Fruit fly (Drosophila melanogaster) whole organism, embryonic: Measurements from ENCODE around the gene CG12992.

Experiments
- ATbp ChIP-seq: fragments of 200-800 bp; sonication (Bioruptor generic); optimal IDR thresholded peaks from 2 replicates; lab custom pipeline; 2017; ENCODE audit warnings: missing biosample characterization, mild to moderate bottlenecking, missing genetic modification characterization, missing genetic modification reagents
- Abd-B ChIP-seq: fragments of 200-800 bp; sonication (Bioruptor generic); optimal IDR thresholded peaks from 2 replicates; lab custom pipeline; 2018; ENCODE audit warnings: missing biosample characterization, mild to moderate bottlenecking, missing genetic modification characterization, moderate library complexity
- Antp ChIP-seq: fragments of 200-800 bp; sonication (Bioruptor generic); optimal IDR thresholded peaks from 3 replicates; lab custom pipeline; 2016; ENCODE audit warnings: missing biosample characterization, missing genetic modification characterization
- Bgb ChIP-seq: fragments of 200-800 bp; sonication (Bioruptor generic); IDR thresholded peaks from 2 replicates; pipeline ENCODE4 v1.3.6; 2022; ENCODE audit warnings: missing biosample characterization, missing genetic modification characterization; ENCODE audit not compliant: partially characterized antibody
- CG10431 ChIP-seq: fragments of 200-800 bp; sonication (Bioruptor generic); optimal IDR thresholded peaks from 3 replicates; lab custom pipeline; 2018; ENCODE audit warnings: missing biosample characterization, mild to moderate bottlenecking, missing genetic modification characterization
- CG11093 ChIP-seq: fragments of 200-800 bp; sonication (Bioruptor generic); IDR thresholded peaks from 3 replicates; pipeline ENCODE4 v1.3.6; 2022; ENCODE audit warnings: missing biosample characterization, missing genetic modification characterization
- CG12104 ChIP-seq: fragments of 200-800 bp; sonication (Bioruptor generic); optimal IDR thresholded peaks from 3 replicates; lab custom pipeline; 2016; ENCODE audit warnings: missing biosample characterization, missing genetic modification characterization
- CG12236 ChIP-seq: fragments of 200-800 bp; sonication (Bioruptor generic); optimal IDR thresholded peaks from 2 replicates; lab custom pipeline; 2016; ENCODE audit warnings: missing biosample characterization, missing genetic modification characterization
- CG13775 ChIP-seq: fragments of 200-800 bp; sonication (Bioruptor generic); optimal IDR thresholded peaks from 3 replicates; lab custom pipeline; 2017; ENCODE audit warnings: missing biosample characterization, mild to moderate bottlenecking, missing genetic modification characterization
- CG15011 ChIP-seq: fragments of 200-800 bp; sonication (Bioruptor generic); optimal IDR thresholded peaks from 3 replicates; lab custom pipeline; 2018; ENCODE audit warnings: missing biosample characterization, mild to moderate bottlenecking, missing genetic modification characterization
- CG17829 ChIP-seq: fragments of 200-800 bp; optimal IDR thresholded peaks from 2 replicates; lab custom pipeline; 2019; ENCODE audit warnings: missing biosample characterization, mild to moderate bottlenecking, missing genetic modification characterization, moderate library complexity
- CG17912 ChIP-seq: fragments of 200-800 bp; sonication (Bioruptor generic); optimal IDR thresholded peaks from 2 replicates; lab custom pipeline; 2018; ENCODE audit warnings: missing biosample characterization, mild to moderate bottlenecking, missing genetic modification characterization
- CG2116 ChIP-seq: fragments of 200-800 bp; sonication (Bioruptor generic); optimal IDR thresholded peaks from 3 replicates; lab custom pipeline; 2018; ENCODE audit warnings: missing biosample characterization, mild to moderate bottlenecking, missing genetic modification characterization
- CG2120 ChIP-seq: fragments of 200-800 bp; sonication (Bioruptor generic); optimal IDR thresholded peaks from 3 replicates; lab custom pipeline; 2016; ENCODE audit warnings: missing biosample characterization, missing genetic modification characterization
- CG2712 ChIP-seq: fragments of 200-800 bp; optimal IDR thresholded peaks from 3 replicates; lab custom pipeline; 2019; ENCODE audit warnings: missing biosample characterization, mild to moderate bottlenecking, missing genetic modification characterization, moderate library complexity
- CG31365 ChIP-seq: fragments of 200-800 bp; sonication (Bioruptor generic); optimal IDR thresholded peaks from 2 replicates; lab custom pipeline; 2018; ENCODE audit warnings: missing biosample characterization, mild to moderate bottlenecking, missing genetic modification characterization
- CG33557 ChIP-seq: fragments of 200-800 bp; sonication (Bioruptor generic); optimal IDR thresholded peaks from 2 replicates; lab custom pipeline; 2019; ENCODE audit warnings: missing biosample characterization, mild to moderate bottlenecking, missing genetic modification characterization, moderate library complexity
- CG34422 ChIP-seq: fragments of 200-800 bp; sonication (Bioruptor generic); IDR thresholded peaks from 3 replicates; pipeline ENCODE4 v1.3.6; 2022; ENCODE audit warnings: missing biosample characterization, missing genetic modification characterization
- CG3838 ChIP-seq: fragments of 200-800 bp; sonication (Bioruptor generic); optimal IDR thresholded peaks from 3 replicates; lab custom pipeline; 2016; ENCODE audit warnings: missing biosample characterization, missing genetic modification characterization
- CG4424 ChIP-seq: fragments of 200-800 bp; sonication (Bioruptor generic); optimal IDR thresholded peaks from 3 replicates; lab custom pipeline; 2016; ENCODE audit warnings: missing biosample characterization, missing genetic modification characterization
- CG8924 ChIP-seq: fragments of 200-800 bp; optimal IDR thresholded peaks from 3 replicates; lab custom pipeline; 2019; ENCODE audit warnings: missing biosample characterization, mild to moderate bottlenecking, missing genetic modification characterization, moderate library complexity
- CG9609 ChIP-seq: fragments of 200-800 bp; sonication (Bioruptor generic); optimal IDR thresholded peaks from 3 replicates; lab custom pipeline; 2016; ENCODE audit warnings: missing biosample characterization, missing genetic modification characterization
- CG9932 ChIP-seq: fragments of 200-800 bp; sonication (Bioruptor generic); IDR thresholded peaks from 2 replicates; pipeline ENCODE4 v1.3.6; 2022; ENCODE audit warnings: missing biosample characterization, missing genetic modification characterization
- D19B ChIP-seq: fragments of 200-800 bp; sonication (Bioruptor generic); optimal IDR thresholded peaks from 2 replicates; lab custom pipeline; 2017; ENCODE audit warnings: missing biosample characterization, mild to moderate bottlenecking, missing genetic modification characterization
- Deaf1 ChIP-seq: fragments of 200-800 bp; optimal IDR thresholded peaks from 3 replicates; lab custom pipeline; 2019; ENCODE audit warnings: missing biosample characterization, mild to moderate bottlenecking, missing genetic modification characterization, moderate library complexity
- Dfd ChIP-seq, 2 experiments: fragments of >200 bp; optimal IDR thresholded peaks; 2 replicates each; lab custom pipeline; 2017; ENCODE audit warnings: missing biosample characterization in 2 of 2, missing genetic modification characterization in 2 of 2
- Dp ChIP-seq: fragments of 200-800 bp; sonication (Bioruptor generic); optimal IDR thresholded peaks from 2 replicates; lab custom pipeline; 2018; ENCODE audit warnings: missing biosample characterization, mild to moderate bottlenecking, missing genetic modification characterization, moderate library complexity
- Ets97D ChIP-seq: fragments of 200-800 bp; sonication (Bioruptor generic); optimal IDR thresholded peaks from 3 replicates; lab custom pipeline; 2016; ENCODE audit warnings: missing biosample characterization, missing genetic modification characterization
- HLH54F ChIP-seq: fragments of 200-800 bp; sonication (Bioruptor generic); optimal IDR thresholded peaks from 3 replicates; lab custom pipeline; 2016; ENCODE audit warnings: missing biosample characterization, missing genetic modification characterization
- Hr78 ChIP-seq, 2 experiments: fragments of 200-800 bp in 1 of 2; fragments of >200 bp in 1 of 2; sonication (Bioruptor generic) in 1 of 2; optimal IDR thresholded peaks; 2 replicates each; lab custom pipeline; 2017 to 2019; ENCODE audit warnings: missing biosample characterization in 2 of 2, missing genetic modification characterization in 2 of 2, mild to moderate bottlenecking in 1 of 2, moderate library complexity in 1 of 2
- Jarid2 ChIP-seq: fragments of 200-800 bp; sonication (Bioruptor generic); optimal IDR thresholded peaks from 3 replicates; lab custom pipeline; 2017; ENCODE audit warnings: mild to moderate bottlenecking, missing biosample characterization, missing genetic modification reagents, missing genetic modification characterization
- MESR4 ChIP-seq: fragments of 200-800 bp; sonication (Bioruptor generic); optimal IDR thresholded peaks from 2 replicates; lab custom pipeline; 2018; ENCODE audit warnings: missing biosample characterization, mild to moderate bottlenecking, missing genetic modification characterization, moderate library complexity
- Med ChIP-seq: fragments of 200-800 bp; sonication (Bioruptor generic); peaks from one replicate; lab custom pipeline; 2016; ENCODE audit warnings: missing biosample characterization, missing genetic modification characterization, mild to moderate bottlenecking, inconsistent platforms, moderate library complexity
- Sin3A ChIP-seq: fragments of >200 bp; optimal IDR thresholded peaks from 2 replicates; lab custom pipeline; 2018
- TFAM ChIP-seq: fragments of 200-800 bp; sonication (Bioruptor generic); optimal IDR thresholded peaks from 2 replicates; lab custom pipeline; 2017; ENCODE audit warnings: missing biosample characterization, missing genetic modification characterization, inconsistent platforms
- Tbp ChIP-seq: fragments of >200 bp; optimal IDR thresholded peaks from 2 replicates; lab custom pipeline; 2018; ENCODE audit warnings: missing biosample characterization, missing genetic modification characterization
- ab ChIP-seq: fragments of 200-800 bp; sonication (Bioruptor generic); optimal IDR thresholded peaks from 2 replicates; lab custom pipeline; 2016; ENCODE audit warnings: missing biosample characterization, missing genetic modification characterization
- az2 ChIP-seq: fragments of 200-800 bp; sonication (Bioruptor generic); optimal IDR thresholded peaks from 3 replicates; lab custom pipeline; 2016; ENCODE audit warnings: missing biosample characterization, missing genetic modification characterization
- bab2 ChIP-seq: fragments of 200-800 bp; sonication (Bioruptor generic); optimal IDR thresholded peaks from 2 replicates; lab custom pipeline; 2016; ENCODE audit warnings: missing biosample characterization, missing genetic modification characterization
- corto ChIP-seq: fragments of 200-800 bp; sonication (Bioruptor generic); optimal IDR thresholded peaks from 2 replicates; lab custom pipeline; 2016; ENCODE audit warnings: missing biosample characterization, mild to moderate bottlenecking, missing genetic modification characterization, moderate library complexity
- cwo ChIP-seq: fragments of 200-800 bp; sonication (Bioruptor generic); optimal IDR thresholded peaks from 3 replicates; lab custom pipeline; 2017; ENCODE audit warnings: missing biosample characterization, missing genetic modification characterization, mild to moderate bottlenecking, moderate library complexity, missing genetic modification reagents
- ewg ChIP-seq: fragments of 200-800 bp; sonication (Bioruptor generic); optimal IDR thresholded peaks from 3 replicates; lab custom pipeline; 2017; ENCODE audit warnings: mild to moderate bottlenecking, missing biosample characterization, missing genetic modification reagents, missing genetic modification characterization
- gsb-n ChIP-seq: fragments of 200-800 bp; sonication (Bioruptor generic); optimal IDR thresholded peaks from 3 replicates; lab custom pipeline; 2018; ENCODE audit warnings: missing biosample characterization, mild to moderate bottlenecking, missing genetic modification characterization
- jing ChIP-seq: fragments of 200-800 bp; sonication (Bioruptor generic); optimal IDR thresholded peaks from 2 replicates; lab custom pipeline; 2018; ENCODE audit warnings: missing biosample characterization, mild to moderate bottlenecking, missing genetic modification characterization
- mirr ChIP-seq: fragments of 200-800 bp; sonication (Bioruptor generic); optimal IDR thresholded peaks from 3 replicates; lab custom pipeline; 2018; ENCODE audit warnings: missing biosample characterization, mild to moderate bottlenecking, missing genetic modification characterization
- oc ChIP-seq: fragments of 200-800 bp; sonication (Bioruptor generic); optimal IDR thresholded peaks from 2 replicates; lab custom pipeline; 2018; ENCODE audit warnings: missing biosample characterization, mild to moderate bottlenecking, missing genetic modification characterization, moderate library complexity
- pfk ChIP-seq: fragments of 200-800 bp; sonication (Bioruptor generic); optimal IDR thresholded peaks from 2 replicates; lab custom pipeline; 2018; ENCODE audit warnings: missing biosample characterization, mild to moderate bottlenecking, missing genetic modification characterization, moderate library complexity
- pho ChIP-seq: fragments of 200-800 bp; sonication (Bioruptor generic); optimal IDR thresholded peaks from 2 replicates; lab custom pipeline; 2016; ENCODE audit warnings: missing biosample characterization, missing genetic modification characterization
- shn ChIP-seq: fragments of 200-800 bp; sonication (Bioruptor generic); optimal IDR thresholded peaks from 3 replicates; lab custom pipeline; 2016; ENCODE audit warnings: missing biosample characterization, missing genetic modification characterization
- sim ChIP-seq: fragments of 200-800 bp; sonication (Bioruptor generic); IDR thresholded peaks from 2 replicates; pipeline ENCODE4 v1.3.6; 2022; ENCODE audit warnings: missing biosample characterization, missing genetic modification characterization
- slbo ChIP-seq: fragments of 200-800 bp; sonication (Bioruptor generic); IDR thresholded peaks from 2 replicates; pipeline ENCODE4 v1.3.6; 2022; ENCODE audit warnings: missing biosample characterization, missing genetic modification characterization
- zf30C ChIP-seq: fragments of 200-800 bp; sonication (Bioruptor generic); optimal IDR thresholded peaks from 3 replicates; lab custom pipeline; 2018; ENCODE audit warnings: missing biosample characterization, mild to moderate bottlenecking, missing genetic modification characterization

The CG12992 gene

DNA sequence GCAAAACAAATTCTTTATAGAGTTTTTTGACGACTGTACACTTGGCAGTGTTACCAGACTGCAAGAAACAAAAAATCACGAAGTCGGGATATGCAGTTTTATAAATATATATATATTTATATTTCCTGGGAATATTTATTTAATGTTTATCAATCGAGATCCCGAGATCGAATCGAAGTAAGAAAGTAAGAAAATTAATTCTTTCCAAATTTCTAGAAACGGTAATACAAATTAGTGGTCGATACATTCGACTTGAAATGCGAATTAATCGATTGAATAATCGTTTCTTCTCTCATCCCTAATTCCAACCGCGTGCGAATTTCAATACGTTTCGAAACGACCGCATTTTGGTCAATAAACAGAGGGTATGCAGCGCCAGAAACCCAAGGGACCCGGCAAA is 47.3 kb downstream of the CG12992 start, which contains the start of the genes CG8289 and CG5800 (continued):
- no peak for TF ChIP-seq CG10431 (GFP tag; lab: Kevin White, UChicago)
- TF ChIP-seq shn (GFP tag; lab: Kevin White, UChicago): no peak
- peak; percentile 59 for TF ChIP-seq zf30C (GFP tag; lab: Kevin White, UChicago)
- no peak for TF ChIP-seq CG17912 (GFP tag; lab: Kevin White, UChicago)
- no peak for TF ChIP-seq Abd-B (GFP tag; lab: Kevin White, UChicago)
- TF ChIP-seq CG3838 (GFP tag; lab: Kevin White, UChicago): no peak
- peak; percentile 59 for TF ChIP-seq Med (GFP tag; lab: Kevin White, UChicago)
- TF ChIP-seq CG9609 (GFP tag; lab: Kevin White, UChicago): no peak
- no peak for TF ChIP-seq Dfd (GFP tag; optimal IDR thresholded peaks at IDR 0.05; lab: Kevin White, UChicago)
- no peak for TF ChIP-seq CG11093
- TF ChIP-seq sim (GFP tag; lab: Robert Waterston, UW): no peak
- no peak for TF ChIP-seq corto (GFP tag; lab: Kevin White, UChicago)
- no peak for TF ChIP-seq CG34422 (GFP tag; lab: Robert Waterston, UW)
- TF ChIP-seq pfk (GFP tag; lab: Kevin White, UChicago): no peak
- peak; percentile 65 for TF ChIP-seq CG17829 (tag; lab: Kevin White, UChicago)
- TF ChIP-seq Dp (GFP tag; lab: Kevin White, UChicago): peak; percentile 49
- TF ChIP-seq HLH54F (GFP tag; lab: Kevin White, UChicago): no peak
- no peak for TF ChIP-seq CG15011 (GFP tag; lab: Kevin White, UChicago)
- peak; percentile 65 for TF ChIP-seq CG2116 (GFP tag; lab: Kevin White, UChicago)
- no peak for TF ChIP-seq CG13775
- TF ChIP-seq ewg (GFP tag; lab: Kevin White, UChicago): no peak
- TF ChIP-seq Tbp: no peak
- no peak for TF ChIP-seq gsb-n
- TF ChIP-seq cwo (GFP tag; lab: Kevin White, UChicago): no peak
- no peak for TF ChIP-seq Hr78 (GFP tag; optimal IDR thresholded peaks at IDR 0.05; lab: Kevin White, UChicago)
- TF ChIP-seq Jarid2 (GFP tag; lab: Kevin White, UChicago): no peak
- peak; percentile 19 for TF ChIP-seq Ets97D (GFP tag; lab: Kevin White, UChicago)
- no peak for TF ChIP-seq ab (GFP tag; lab: Kevin White, UChicago)
- TF ChIP-seq CG2712 (tag; lab: Kevin White, UChicago): peak; percentile 63
- TF ChIP-seq CG8924 (tag; lab: Kevin White, UChicago): no peak
- no peak for TF ChIP-seq ATbp (GFP tag; lab: Kevin White, UChicago)
- TF ChIP-seq CG9932 (GFP tag; lab: Robert Waterston, UW): 0 out of 2 replicates have a peak, but pooled peaks have one; percentile 9
- peak; percentile 10 for TF ChIP-seq CG2120 (GFP tag; lab: Kevin White, UChicago)
- no peak for TF ChIP-seq pho (GFP tag; lab: Kevin White, UChicago)
- TF ChIP-seq CG4424 (GFP tag; lab: Kevin White, UChicago): peak; percentile 2
- no peak for TF ChIP-seq Deaf1 (tag; lab: Kevin White, UChicago)
- TF ChIP-seq bab2 (GFP tag; lab: Kevin White, UChicago): no peak
- TF ChIP-seq D19B (GFP tag; lab: Kevin White, UChicago): no peak
- no peak for TF ChIP-seq slbo (GFP tag; lab: Robert Waterston, UW)
- peak; percentile 20 for TF ChIP-seq CG33557 (GFP tag; lab: Kevin White, UChicago)
- no peak for TF ChIP-seq oc (tag; lab: Kevin White, UChicago)
- TF ChIP-seq CG12236 (GFP tag; lab: Kevin White, UChicago): no peak
- no peak for TF ChIP-seq az2 (GFP tag; lab: Kevin White, UChicago)
- TF ChIP-seq jing: no peak
- no peak for TF ChIP-seq CG31365
- TF ChIP-seq Sin3A: no peak
- TF ChIP-seq Antp (GFP tag; lab: Kevin White, UChicago): no peak
- no peak for TF ChIP-seq mirr (GFP tag; lab: Kevin White, UChicago)
- peak; percentile 47 for TF ChIP-seq Bgb
- no peak for TF ChIP-seq CG12104 (GFP tag; lab: Kevin White, UChicago)
- TF ChIP-seq TFAM (GFP tag; lab: Kevin White, UChicago): no peak
- no peak for TF ChIP-seq MESR4 (GFP tag; lab: Kevin White, UChicago)
